Worm (Caenorhabditis elegans) whole organism, mixed stage, embryonic: Measurements from ENCODE around the gene lmtr-3.

ENCODE experiments used
- ceh-43 ChIP-seq: fragments of 200-800 bp; sonication (Bioruptor generic); optimal IDR thresholded peaks from 2 replicates; lab custom pipeline; 2018; ENCODE audit warnings: mild to moderate bottlenecking, missing genetic modification characterization, moderate library complexity, missing compliant biosample characterization
- ces-1 ChIP-seq: fragments of 150-350 bp; optimal IDR thresholded peaks from 2 replicates; lab custom pipeline; 2014; ENCODE audit warnings: missing biosample characterization, missing genetic modification reagents, missing genetic modification characterization
- flh-1 ChIP-seq: fragments of 200-800 bp; sonication (Bioruptor generic); optimal IDR thresholded peaks from 2 replicates; lab custom pipeline; 2018; ENCODE audit warnings: mild to moderate bottlenecking, missing genetic modification characterization, moderate library complexity, missing compliant biosample characterization
- lin-13 ChIP-seq: fragments of 150-350 bp; optimal IDR thresholded peaks from 2 replicates; lab custom pipeline; 2014; ENCODE audit warnings: missing biosample characterization, missing genetic modification characterization
- lin-32 ChIP-seq: fragments of 200-800 bp; sonication (Bioruptor generic); optimal IDR thresholded peaks from 2 replicates; lab custom pipeline; 2018; ENCODE audit warnings: mild to moderate bottlenecking, missing genetic modification characterization, missing compliant biosample characterization
- nhr-237 ChIP-seq: fragments of 150-350 bp; optimal IDR thresholded peaks from 2 replicates; lab custom pipeline; 2014; ENCODE audit warnings: missing biosample characterization, missing genetic modification characterization
- nhr-28 ChIP-seq: fragments of 150-350 bp; optimal IDR thresholded peaks from 2 replicates; lab custom pipeline; 2014; ENCODE audit warnings: missing biosample characterization, missing genetic modification characterization
- snpc-4 ChIP-seq: fragments of 150-350 bp; optimal IDR thresholded peaks from 2 replicates; lab custom pipeline; 2014; ENCODE audit warnings: missing biosample characterization, missing genetic modification characterization
- unc-62 ChIP-seq: fragments of 150-350 bp; optimal IDR thresholded peaks from 2 replicates; lab custom pipeline; 2014; ENCODE audit warnings: missing biosample characterization, missing genetic modification reagents, missing genetic modification characterization

ce11 chrV:11076028-11076402 lies 48.0 kb upstream of the lmtr-3 start:
- no peak for TF ChIP-seq unc-62 (GFP tag; lab: Kevin White, UChicago)
- no peak for TF ChIP-seq snpc-4 (tag; lab: Kevin White, UChicago)
- TF ChIP-seq lin-32 (GFP tag; lab: Kevin White, UChicago) = no peak
- TF ChIP-seq nhr-28 (tag; lab: Kevin White, UChicago) = no peak
- no peak for TF ChIP-seq ces-1 (GFP tag; lab: Kevin White, UChicago)
- no peak for TF ChIP-seq nhr-237
- TF ChIP-seq ceh-43 (GFP tag; lab: Kevin White, UChicago) = no peak
- TF ChIP-seq flh-1 (GFP tag; lab: Kevin White, UChicago) = no peak
- no peak for TF ChIP-seq lin-13 (tag; lab: Kevin White, UChicago)
